Fruit fly (Drosophila melanogaster) whole organism, pupa: Measurements from ENCODE around the gene vih.

Source experiments
- CG10348 ChIP-seq: fragments of 200-800 bp; sonication (Bioruptor generic); IDR thresholded peaks from 2 replicates; pipeline ENCODE4 v1.3.6; 2022; ENCODE audit warnings: missing biosample characterization, missing genetic modification characterization
- CG12605 ChIP-seq: fragments of 200-800 bp; sonication (Bioruptor generic); IDR thresholded peaks from 2 replicates; pipeline ENCODE4 v1.3.6; 2022; ENCODE audit warnings: missing biosample characterization, missing genetic modification characterization
- CG13204 ChIP-seq: fragments of 200-800 bp; sonication (Bioruptor generic); optimal IDR thresholded peaks from 2 replicates; lab custom pipeline; 2018; ENCODE audit warnings: missing biosample characterization, mild to moderate bottlenecking, missing genetic modification characterization, moderate library complexity
- CG14655 ChIP-seq: fragments of 200-800 bp; sonication (Bioruptor generic); optimal IDR thresholded peaks from 3 replicates; lab custom pipeline; 2017; ENCODE audit warnings: mild to moderate bottlenecking, missing biosample characterization, missing genetic modification reagents, missing genetic modification characterization
- CG15710 ChIP-seq: fragments of 200-800 bp; sonication (Bioruptor generic); optimal IDR thresholded peaks from 2 replicates; lab custom pipeline; 2018; ENCODE audit warnings: missing biosample characterization, mild to moderate bottlenecking, missing genetic modification characterization, moderate library complexity
- CG17806 ChIP-seq: fragments of 200-800 bp; sonication (Bioruptor generic); optimal IDR thresholded peaks from 2 replicates; lab custom pipeline; 2018; ENCODE audit warnings: missing biosample characterization, mild to moderate bottlenecking, missing genetic modification characterization, moderate library complexity
- CG32121 ChIP-seq: fragments of 200-800 bp; sonication (Bioruptor generic); IDR thresholded peaks from 2 replicates; pipeline ENCODE4 v1.3.6; 2022; ENCODE audit warnings: missing biosample characterization, missing genetic modification characterization
- CG34367 ChIP-seq: fragments of 200-800 bp; sonication (Bioruptor generic); optimal IDR thresholded peaks from 2 replicates; lab custom pipeline; 2018; ENCODE audit warnings: missing biosample characterization, mild to moderate bottlenecking, missing genetic modification characterization
- CG4496 ChIP-seq: fragments of 200-800 bp; sonication (Bioruptor generic); IDR thresholded peaks from 3 replicates; pipeline ENCODE4 v1.3.6; 2022; ENCODE audit warnings: missing biosample characterization, missing genetic modification characterization
- CG8159 ChIP-seq: fragments of 200-800 bp; sonication (Bioruptor generic); optimal IDR thresholded peaks from 3 replicates; lab custom pipeline; 2018; ENCODE audit warnings: missing biosample characterization, mild to moderate bottlenecking, missing genetic modification characterization, moderate library complexity
- CG8301 ChIP-seq: fragments of 200-800 bp; sonication (Bioruptor generic); optimal IDR thresholded peaks from 2 replicates; lab custom pipeline; 2018; ENCODE audit warnings: missing biosample characterization, mild to moderate bottlenecking, missing genetic modification characterization
- CG9948 ChIP-seq: fragments of 200-800 bp; sonication (Bioruptor generic); optimal IDR thresholded peaks from 2 replicates; lab custom pipeline; 2018; ENCODE audit warnings: missing biosample characterization, mild to moderate bottlenecking, missing genetic modification characterization, moderate library complexity
- D1 ChIP-seq: fragments of 200-800 bp; sonication (Bioruptor generic); optimal IDR thresholded peaks from 2 replicates; lab custom pipeline; 2018; ENCODE audit warnings: missing biosample characterization, mild to moderate bottlenecking, missing genetic modification characterization, moderate library complexity
- EcR ChIP-seq: fragments of 200-800 bp; sonication (Bioruptor generic); optimal IDR thresholded peaks from 3 replicates; lab custom pipeline; 2019; ENCODE audit warnings: missing biosample characterization, missing genetic modification characterization, mild to moderate bottlenecking, moderate library complexity, missing genetic modification reagents
- Ets98B ChIP-seq: fragments of 200-800 bp; sonication (Bioruptor generic); IDR thresholded peaks from 2 replicates; pipeline ENCODE4 v1.3.6; 2022; ENCODE audit warnings: missing biosample characterization, missing genetic modification characterization
- Pif1A ChIP-seq: fragments of 200-800 bp; sonication (Bioruptor generic); optimal IDR thresholded peaks from 3 replicates; lab custom pipeline; 2016; ENCODE audit warnings: missing biosample characterization, missing genetic modification characterization
- Pif1B ChIP-seq: fragments of 200-800 bp; sonication (Bioruptor generic); optimal IDR thresholded peaks from 3 replicates; lab custom pipeline; 2016; ENCODE audit warnings: missing biosample characterization, missing genetic modification characterization
- Snoo ChIP-seq: fragments of 200-800 bp; sonication (Bioruptor generic); optimal IDR thresholded peaks from 3 replicates; lab custom pipeline; 2017; ENCODE audit warnings: missing biosample characterization, mild to moderate bottlenecking, missing genetic modification characterization, inconsistent platforms
- fd96Ca ChIP-seq: fragments of 200-800 bp; sonication (Bioruptor generic); IDR thresholded peaks from 3 replicates; pipeline ENCODE4 v1.3.6; 2022; ENCODE audit warnings: missing biosample characterization, missing genetic modification characterization
- gl ChIP-seq: fragments of 200-800 bp; sonication (Bioruptor generic); optimal IDR thresholded peaks from 2 replicates; lab custom pipeline; 2018; ENCODE audit warnings: missing biosample characterization, mild to moderate bottlenecking, missing genetic modification characterization
- rn ChIP-seq: fragments of 200-800 bp; sonication (Bioruptor generic); IDR thresholded peaks from 2 replicates; pipeline ENCODE4 v1.3.6; 2022; ENCODE audit warnings: missing biosample characterization, missing genetic modification characterization

Gene vih

DNA sequence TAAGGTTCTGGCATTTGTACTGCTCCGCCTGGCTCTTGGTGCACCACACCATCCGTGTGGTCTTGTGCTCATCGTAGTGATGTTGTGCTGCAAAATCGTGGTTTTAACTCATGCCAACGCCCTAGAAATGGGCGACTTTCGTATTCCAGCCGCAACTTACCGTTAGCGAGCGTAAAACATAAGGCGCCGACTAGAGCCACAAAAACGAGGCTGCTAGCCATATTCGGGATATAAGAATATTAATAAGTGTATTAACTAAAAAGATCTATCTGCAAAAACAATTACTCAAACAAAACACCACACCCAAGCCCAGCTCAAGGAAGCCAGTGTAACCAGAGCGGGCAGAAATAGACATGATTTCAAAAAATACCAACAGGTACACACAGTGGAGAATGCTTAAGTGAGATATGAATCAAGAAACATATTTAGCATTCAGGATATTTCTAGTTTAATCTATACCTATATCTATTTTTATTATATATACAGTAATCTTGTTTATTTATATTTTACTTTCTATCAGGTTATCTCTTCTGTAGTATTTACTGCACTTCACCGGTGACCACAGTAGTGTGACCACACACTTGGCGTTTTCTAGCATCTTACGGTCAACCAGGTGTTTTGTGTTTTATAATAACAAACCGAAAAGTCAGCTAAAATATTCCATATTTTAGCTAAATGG, 29.4 kb downstream of the vih start, which contains the start of the genes Tsf2 and CG34242:
Gene Tsf2 (minus strand): TSS at position 333 of the 679 bp plus-strand sequence.
Gene CG34242 (plus strand): TSS at position 605 of the 679 bp plus-strand sequence.
- TF ChIP-seq CG10348 (peak; percentile 91), Snoo (tag; lab: Kevin White, UChicago) (peak; percentile 74), CG8301 (tag; lab: Kevin White, UChicago) (peak; percentile 87), rn (GFP tag; lab: Robert Waterston, UW) (peak; percentile 71), CG9948 (peak; percentile 88), Pif1B (peak; percentile 66), CG4496 (GFP tag; lab: Robert Waterston, UW) (peak; percentile 95), CG14655 (GFP tag; lab: Kevin White, UChicago) (no peak), EcR (GFP tag; lab: Kevin White, UChicago) (no peak), Ets98B (peak; percentile 88), CG34367 (tag; lab: Kevin White, UChicago) (peak; percentile 10), fd96Ca (GFP tag; lab: Robert Waterston, UW) (no peak; the same call in 2 of the 3 replicates), gl (tag; lab: Kevin White, UChicago) (peak; percentile 49), D1 (tag; lab: Kevin White, UChicago) (peak; percentile 32), CG32121 (GFP tag; lab: Robert Waterston, UW) (peak; percentile 95), CG12605 (GFP tag; lab: Robert Waterston, UW) (peak; percentile 97), CG15710 (tag; lab: Kevin White, UChicago) (peak; percentile 72), CG8159 (tag; lab: Kevin White, UChicago) (peak; percentile 92), CG13204 (no peak), CG17806 (peak; percentile 84), Pif1A (GFP tag; lab: Kevin White, UChicago) (peak; percentile 64)

DNA sequence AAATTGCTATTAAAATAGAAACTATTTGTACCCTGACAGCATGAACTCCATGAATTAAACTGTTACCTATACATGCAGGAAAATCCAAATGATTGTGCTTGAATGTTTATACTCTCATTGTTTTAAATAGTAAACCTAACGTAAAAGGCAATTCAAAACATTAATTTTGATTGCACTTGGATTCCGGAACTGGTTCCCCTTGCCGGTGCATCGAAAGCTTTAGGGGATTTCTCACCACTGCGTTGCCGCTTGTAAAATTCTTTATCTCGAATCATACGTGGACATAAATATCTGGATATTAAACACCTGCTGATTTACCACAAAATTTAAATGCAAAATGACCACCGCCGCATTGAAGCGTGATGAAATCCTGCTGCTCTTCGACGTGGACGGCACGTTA, 30.2 kb downstream of the vih start, which contains the start of gene Pmm2:
Gene Pmm2 (plus strand): TSS at position 273 of the 400 bp plus-strand sequence.
- TF ChIP-seq EcR (GFP tag; lab: Kevin White, UChicago) (no peak), CG15710 (tag; lab: Kevin White, UChicago) (no peak), gl (tag; lab: Kevin White, UChicago) (no peak), CG9948 (no peak), CG10348 (no peak), CG12605 (GFP tag; lab: Robert Waterston, UW) (no peak)

DNA sequence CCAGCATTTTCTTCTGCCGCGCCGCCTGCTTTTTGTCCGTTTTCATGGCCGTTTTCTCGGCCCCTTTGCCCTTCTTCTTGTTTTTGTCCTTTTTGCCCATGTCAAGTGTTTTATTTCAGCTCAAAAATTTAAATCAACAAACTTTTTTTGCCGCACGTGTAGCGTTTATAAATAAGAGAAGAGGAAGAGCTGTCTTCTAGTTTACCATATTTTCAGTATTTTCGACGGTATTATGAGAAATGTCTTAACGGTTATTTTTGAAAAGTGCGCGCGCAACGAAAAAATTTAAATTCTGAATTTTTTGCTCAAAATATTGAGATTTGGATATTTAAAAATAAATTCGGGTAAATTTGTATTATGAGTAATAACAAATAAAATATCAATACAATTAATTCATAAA, 33.0 kb downstream of the vih start, which contains the start of gene CG4069:
Gene CG4069 (minus strand): TSS at position 193 of the 400 bp plus-strand sequence.
- TF ChIP-seq CG15710 (tag; lab: Kevin White, UChicago) = no peak
- no peak for TF ChIP-seq CG9948
- TF ChIP-seq Pif1B = no peak
- TF ChIP-seq Pif1A (GFP tag; lab: Kevin White, UChicago) = no peak
- TF ChIP-seq fd96Ca (GFP tag; lab: Robert Waterston, UW) = no peak
- no peak for TF ChIP-seq CG8301 (tag; lab: Kevin White, UChicago)
- TF ChIP-seq CG13204 = no peak
- TF ChIP-seq rn (GFP tag; lab: Robert Waterston, UW) = no peak
- no peak for TF ChIP-seq Ets98B
- TF ChIP-seq EcR (GFP tag; lab: Kevin White, UChicago) = no peak
- TF ChIP-seq CG12605 (GFP tag; lab: Robert Waterston, UW) = no peak
- no peak for TF ChIP-seq CG8159 (tag; lab: Kevin White, UChicago)
- no peak for TF ChIP-seq CG17806
- no peak for TF ChIP-seq CG14655 (GFP tag; lab: Kevin White, UChicago)
- no peak for TF ChIP-seq CG32121 (GFP tag; lab: Robert Waterston, UW)
- no peak for TF ChIP-seq CG10348
- no peak for TF ChIP-seq CG4496 (GFP tag; lab: Robert Waterston, UW)

DNA sequence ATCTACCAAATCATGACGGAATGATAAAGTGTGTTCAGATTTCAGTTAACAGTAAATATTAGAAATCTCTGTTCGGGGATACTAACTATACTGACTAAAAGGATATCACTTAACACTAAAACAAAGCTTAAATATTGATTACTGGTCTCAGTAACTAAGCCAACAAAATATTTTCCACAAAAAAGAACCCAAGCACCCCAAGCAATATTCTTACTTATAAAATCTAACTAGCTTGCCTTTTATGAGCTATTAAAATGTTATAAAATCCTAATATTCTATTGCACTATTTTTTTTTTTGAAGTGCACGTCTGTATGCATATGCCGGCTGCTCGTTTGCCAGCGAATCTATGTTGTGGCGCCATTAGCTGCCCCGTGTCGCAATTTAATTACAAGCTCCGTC, 45.4 kb downstream of the vih start:
- TF ChIP-seq CG8159 (tag; lab: Kevin White, UChicago) = peak; percentile 20
- TF ChIP-seq gl (tag; lab: Kevin White, UChicago) = no peak

DNA sequence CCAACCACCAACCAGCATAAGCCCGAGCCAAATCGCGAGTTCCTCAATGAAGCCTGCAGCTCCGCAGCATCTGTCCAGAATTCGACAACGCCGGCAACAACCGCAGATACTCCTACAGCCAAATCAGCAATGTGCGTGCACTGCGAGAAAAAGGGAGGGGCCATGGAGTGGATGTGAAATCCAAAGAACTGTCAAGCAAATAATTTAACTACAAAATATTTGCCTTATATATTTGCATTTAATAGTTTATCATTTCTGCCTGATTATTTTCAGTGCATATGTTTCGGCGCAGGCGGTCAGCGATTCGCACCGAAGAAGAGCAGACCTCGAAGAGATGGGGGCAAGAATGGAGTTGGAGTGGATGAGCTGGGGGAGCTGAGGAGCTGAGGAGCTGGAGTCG, 47.6 kb downstream of the vih start:
- peak; percentile 64 for TF ChIP-seq CG12605 (GFP tag; lab: Robert Waterston, UW)
- TF ChIP-seq CG17806 = peak; percentile 75
- TF ChIP-seq CG15710 (tag; lab: Kevin White, UChicago) = peak; percentile 80
- peak; percentile 73 for TF ChIP-seq Ets98B
- 0 out of 2 replicates have a peak, but pooled peaks have one; percentile 36 for TF ChIP-seq rn (GFP tag; lab: Robert Waterston, UW)
- TF ChIP-seq CG8159 (tag; lab: Kevin White, UChicago) = peak; percentile 78
- peak; percentile 76 for TF ChIP-seq Pif1B
- TF ChIP-seq CG13204 = peak; percentile 46
- peak; percentile 75 for TF ChIP-seq CG34367 (tag; lab: Kevin White, UChicago)
- peak; percentile 58 for TF ChIP-seq gl (tag; lab: Kevin White, UChicago)
- TF ChIP-seq fd96Ca (GFP tag; lab: Robert Waterston, UW) = peak; percentile 84
- TF ChIP-seq CG14655 (GFP tag; lab: Kevin White, UChicago) = peak; percentile 75
- peak; percentile 72 for TF ChIP-seq Snoo (tag; lab: Kevin White, UChicago)
- peak; percentile 76 for TF ChIP-seq CG4496 (GFP tag; lab: Robert Waterston, UW)
- TF ChIP-seq CG8301 (tag; lab: Kevin White, UChicago) = peak; percentile 64
- peak; percentile 70 for TF ChIP-seq CG9948
- TF ChIP-seq CG10348 = no peak
- peak; percentile 70 for TF ChIP-seq CG32121 (GFP tag; lab: Robert Waterston, UW)
- TF ChIP-seq EcR (GFP tag; lab: Kevin White, UChicago) = no peak
- peak; percentile 78 for TF ChIP-seq Pif1A (GFP tag; lab: Kevin White, UChicago)
- TF ChIP-seq D1 (tag; lab: Kevin White, UChicago) = no peak
